Worm (Caenorhabditis elegans): Measurements from ENCODE around the gene cnp-2.

- TF ChIP-seq hlh-1 (tag; optimal IDR thresholded peaks at IDR 0.05) (no peak), nhr-237 (tag; optimal IDR thresholded peaks at IDR 0.05) (no peak), sptf-1 (tag; optimal IDR thresholded peaks at IDR 0.05) (no peak), unc-39 (tag; optimal IDR thresholded peaks at IDR 0.05) (no peak), lsy-2 (tag; optimal IDR thresholded peaks at IDR 0.05) (no peak), blmp-1 (tag; optimal IDR thresholded peaks at IDR 0.05) (no peak), elt-1 (tag; optimal IDR thresholded peaks at IDR 0.05; ENCODE audit: borderline replicate concordance, insufficient read depth) (no peak), pha-4 (tag; optimal IDR thresholded peaks at IDR 0.05) (no peak), nhr-28 (tag; optimal IDR thresholded peaks at IDR 0.05) (no peak), unc-62 (GFP tag; optimal IDR thresholded peaks at IDR 0.05) (no peak), elt-3 (tag; optimal IDR thresholded peaks at IDR 0.05) (no peak), tbx-8 (GFP tag; optimal IDR thresholded peaks at IDR 0.05) (no peak), flh-1 (GFP tag; optimal IDR thresholded peaks at IDR 0.05) (no peak), nhr-76 (tag; optimal IDR thresholded peaks at IDR 0.05) (no peak)
These were observed 29.8 kb downstream of the cnp-2 start for ce11 chrII:12790392-12790791.
